Fruit fly (Drosophila melanogaster) whole organism, larva: ENCODE results near the gene CG43702.

Experiments
- noc ChIP-seq: fragments of 200-800 bp; sonication (Bioruptor generic); optimal IDR thresholded peaks from 3 replicates; lab custom pipeline; 2019; ENCODE audit warnings: missing biosample characterization, mild to moderate bottlenecking, missing genetic modification characterization, moderate library complexity

Gene CG43702

dm6 chr3L:21298375-21298774, at the start of gene CG43702:
TSS of gene CG43702 (plus strand) at chr3L:21298675.
- no peak for TF ChIP-seq noc (tag; lab: Kevin White, UChicago)

DNA sequence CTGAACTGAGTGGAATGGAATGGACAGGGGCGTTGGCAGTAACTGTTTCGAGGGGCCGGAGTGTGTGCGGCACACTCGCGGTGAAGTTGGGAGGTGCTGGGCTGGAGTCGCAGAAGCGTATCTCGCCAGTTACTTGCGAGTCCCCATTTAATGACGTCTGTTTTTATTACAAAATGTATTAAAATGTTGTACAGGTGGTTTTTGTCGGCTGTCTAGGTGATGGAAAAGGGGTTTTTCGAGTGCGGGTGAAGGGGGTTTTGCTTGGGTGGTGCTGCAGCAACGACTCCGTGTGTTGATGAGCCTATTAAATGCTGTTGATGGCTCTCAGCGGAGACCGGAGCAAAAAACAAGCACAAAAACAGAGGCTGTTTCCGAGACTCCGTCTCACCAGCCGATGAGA, 47.1 kb upstream of the CG43702 start:
- TF ChIP-seq noc (tag; lab: Kevin White, UChicago), result no peak

- no peak for TF ChIP-seq noc (tag; lab: Kevin White, UChicago)
Observed at dm6 chr3L:21252525-21252924, 46.0 kb upstream of the CG43702 start.

DNA sequence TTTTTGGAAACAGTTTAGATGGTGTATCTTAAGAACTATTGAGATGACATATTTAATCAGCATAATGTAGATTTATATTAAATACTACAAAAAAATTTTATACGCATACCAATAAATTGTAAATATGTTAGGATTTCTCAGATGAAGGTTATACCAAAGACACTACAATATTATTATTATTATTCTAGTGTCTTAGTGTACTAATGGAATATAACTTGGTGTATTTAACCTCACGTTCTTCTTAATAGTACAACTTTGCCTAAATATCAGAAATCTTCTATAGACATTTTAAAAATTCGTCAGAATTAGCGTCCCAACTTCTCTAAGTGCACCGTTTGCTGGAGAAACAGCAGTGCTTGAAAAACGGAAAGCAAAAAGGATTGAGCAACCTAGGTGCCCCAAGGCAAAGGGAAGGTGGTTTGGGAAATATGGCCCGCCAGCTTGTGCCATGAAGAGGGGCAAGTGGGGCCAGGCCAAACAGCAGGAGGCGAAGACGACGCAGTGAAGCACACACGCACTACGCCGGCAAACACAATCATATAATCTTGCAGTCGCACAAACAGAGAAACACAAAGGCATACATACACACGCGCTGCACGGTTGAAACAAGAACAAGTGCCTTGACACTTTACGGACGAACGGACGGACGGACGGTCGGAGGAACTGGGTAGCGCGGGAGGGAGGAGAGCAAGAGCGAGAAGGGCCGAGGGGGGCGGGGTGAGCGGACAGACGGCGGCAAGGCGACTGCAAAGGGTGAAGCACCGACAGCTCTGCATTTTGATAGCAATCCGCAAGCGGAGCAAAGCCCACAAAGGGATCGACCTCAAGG, 45.3 kb upstream of the CG43702 start:
- TF ChIP-seq noc (tag; lab: Kevin White, UChicago), result no peak

- no peak for TF ChIP-seq noc (tag; lab: Kevin White, UChicago)
Observed at dm6 chr3L:21253761-21254523, 44.5 kb upstream of the CG43702 start.

DNA sequence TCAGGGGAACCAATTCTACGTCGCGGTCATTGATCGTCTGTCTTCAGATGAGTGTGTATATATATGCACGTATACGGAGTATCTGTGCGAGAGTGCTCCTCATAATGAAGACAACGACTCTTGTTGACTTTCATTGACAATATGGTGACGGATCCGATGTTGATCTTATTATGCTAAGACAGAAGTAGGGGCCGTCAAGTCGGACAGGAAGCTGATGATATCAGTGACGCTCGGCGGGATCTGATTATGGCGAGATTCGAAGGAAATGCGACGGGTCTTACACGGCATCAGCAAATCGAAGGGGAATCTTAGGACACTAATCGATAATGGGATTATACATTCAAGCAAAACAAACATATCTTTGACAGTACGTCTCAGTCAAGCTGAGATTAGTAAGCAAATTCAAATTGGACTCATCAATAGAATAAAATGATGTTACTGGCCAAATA, 43.9 kb upstream of the CG43702 start:
- no peak for TF ChIP-seq noc (tag; lab: Kevin White, UChicago)

- TF ChIP-seq noc (tag; lab: Kevin White, UChicago), result no peak
Observed at dm6 chr3L:21256062-21257023, 42.1 kb upstream of the CG43702 start.

- no peak for TF ChIP-seq noc (tag; lab: Kevin White, UChicago)
Observed at dm6 chr3L:21257731-21258130, 40.7 kb upstream of the CG43702 start, which contains the start of gene CG43218. TSS of gene CG43218 (plus strand) at chr3L:21258020.

dm6 chr3L:21259257-21259656, 39.2 kb upstream of the CG43702 start:
- TF ChIP-seq noc (tag; lab: Kevin White, UChicago), result no peak

- TF ChIP-seq noc (tag; lab: Kevin White, UChicago), result no peak
Observed at dm6 chr3L:21261403-21262164, 36.9 kb upstream of the CG43702 start.

DNA sequence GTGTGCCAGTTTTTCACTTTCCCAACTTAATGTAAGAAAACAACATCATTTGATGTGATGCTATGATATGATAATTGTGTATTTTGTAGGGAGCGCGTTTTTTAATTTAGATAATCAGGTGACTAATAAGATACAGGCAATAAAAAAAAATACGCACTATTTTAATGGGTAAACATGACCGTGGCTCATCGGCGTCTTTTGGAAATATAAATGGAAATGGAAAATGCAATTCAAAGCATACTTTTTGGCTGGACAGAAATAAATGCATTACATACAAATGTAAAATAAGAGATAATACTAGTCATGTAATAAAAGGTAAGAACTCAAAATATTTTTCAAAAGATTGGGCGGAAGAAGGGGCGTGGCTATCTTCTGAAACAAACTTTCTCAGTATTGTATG, 36.0 kb upstream of the CG43702 start:
- no peak for TF ChIP-seq noc (tag; lab: Kevin White, UChicago)

dm6 chr3L:21266101-21266656, 32.3 kb upstream of the CG43702 start:
- no peak for TF ChIP-seq noc (tag; lab: Kevin White, UChicago)

- no peak for TF ChIP-seq noc (tag; lab: Kevin White, UChicago)
Observed at dm6 chr3L:21267862-21268385, 30.6 kb upstream of the CG43702 start, which contains the start of gene CG9391. TSS of gene CG9391 (minus strand) at chr3L:21268335.

DNA sequence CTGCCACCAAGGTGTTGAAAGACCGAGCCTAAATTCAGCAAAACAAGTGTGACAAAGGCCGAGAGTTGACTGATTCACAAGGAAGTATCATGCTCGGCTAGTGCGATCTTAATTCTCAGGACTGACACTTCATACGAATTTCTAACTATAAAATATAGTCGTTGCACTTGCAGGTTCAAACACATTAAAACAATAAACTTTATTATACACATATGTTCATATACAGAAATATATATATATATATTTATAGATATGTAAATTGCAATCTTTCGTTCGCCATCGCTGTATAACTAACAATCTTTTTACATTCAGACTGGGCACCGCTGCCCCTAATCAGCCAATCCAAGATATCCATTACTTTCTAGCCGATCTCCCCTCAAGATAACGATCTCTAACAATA, 28.0 kb upstream of the CG43702 start, which contains the start of gene CG9389:
Gene CG9389 (minus strand): TSS at position 101 of the 400 bp plus-strand sequence.
- no peak for TF ChIP-seq noc (tag; lab: Kevin White, UChicago)
